Worm (Caenorhabditis elegans) whole organism, early embryonic: ENCODE data around the gene ilc-17.1.

ENCODE experiments used
- B0310.2 ChIP-seq: sonication (generic microtip); optimal IDR thresholded peaks from 2 replicates; lab custom pipeline; 2016; ENCODE audit warnings: mild to moderate bottlenecking, missing genetic modification characterization, missing compliant biosample characterization
- F13C5.2 ChIP-seq: sonication (generic microtip); optimal IDR thresholded peaks from 2 replicates; lab custom pipeline; 2017; ENCODE audit warnings: mild to moderate bottlenecking, missing genetic modification characterization, inconsistent platforms, missing compliant biosample characterization
- aly-1 ChIP-seq: sonication (generic microtip); optimal IDR thresholded peaks from 2 replicates; lab custom pipeline; 2016; ENCODE audit warnings: missing genetic modification characterization, missing compliant biosample characterization
- ama-1 ChIP-seq: fragments of 150-350 bp; optimal IDR thresholded peaks from 2 replicates; lab custom pipeline; 2014
- ceh-13 ChIP-seq: fragments of 200-800 bp; sonication (Bioruptor generic); optimal IDR thresholded peaks from 2 replicates; lab custom pipeline; 2018; ENCODE audit warnings: mild to moderate bottlenecking, missing genetic modification characterization, missing compliant biosample characterization
- ceh-36 ChIP-seq: sonication (generic microtip); optimal IDR thresholded peaks from 2 replicates; lab custom pipeline; 2016; ENCODE audit warnings: missing genetic modification characterization, inconsistent platforms, missing compliant biosample characterization
- ets-7 ChIP-seq: sonication (generic microtip); optimal IDR thresholded peaks from 2 replicates; lab custom pipeline; 2016; ENCODE audit warnings: missing genotype, missing genetic modification characterization, missing compliant biosample characterization
- flt-1 ChIP-seq: fragments of 200-800 bp; sonication (Bioruptor generic); IDR thresholded peaks from 2 replicates; pipeline ENCODE4 v1.3.6; 2022; ENCODE audit warnings: missing genetic modification characterization, missing compliant biosample characterization
- hmbx-1 ChIP-seq: sonication (generic microtip); optimal IDR thresholded peaks from 2 replicates; lab custom pipeline; 2016; ENCODE audit warnings: mild to moderate bottlenecking, missing genetic modification characterization, missing compliant biosample characterization
- hmg-4 ChIP-seq: fragments of 200-800 bp; sonication (Bioruptor generic); optimal IDR thresholded peaks from 2 replicates; lab custom pipeline; 2018; ENCODE audit warnings: mild to moderate bottlenecking, missing genetic modification characterization, missing compliant biosample characterization
- hnd-1 ChIP-seq: sonication (generic microtip); optimal IDR thresholded peaks from 2 replicates; lab custom pipeline; 2016; ENCODE audit warnings: missing genetic modification characterization, missing compliant biosample characterization
- pes-1 ChIP-seq: fragments of 200-800 bp; sonication (Bioruptor generic); IDR thresholded peaks from 2 replicates; pipeline ENCODE4 v1.3.6; 2022; ENCODE audit warnings: missing genetic modification reagents, missing genetic modification characterization, missing compliant biosample characterization
- scrt-1 ChIP-seq: fragments of 200-800 bp; sonication (Bioruptor generic); IDR thresholded peaks from 2 replicates; pipeline ENCODE4 v1.3.6; 2022; ENCODE audit warnings: missing genetic modification characterization, missing compliant biosample characterization
- sea-1 ChIP-seq: fragments of 200-800 bp; sonication (Bioruptor generic); conservative IDR thresholded peaks from 2 replicates; pipeline ENCODE4 v1.3.6; 2022; ENCODE audit warnings: missing genetic modification characterization, missing compliant biosample characterization
- tbx-11 ChIP-seq: fragments of 200-800 bp; sonication (Bioruptor generic); IDR thresholded peaks from 2 replicates; pipeline ENCODE4 v1.3.6; 2022; ENCODE audit warnings: missing genetic modification characterization, missing compliant biosample characterization
- tbx-37 ChIP-seq: fragments of 200-800 bp; sonication (Bioruptor generic); conservative IDR thresholded peaks from 2 replicates; pipeline ENCODE4 v1.3.6; 2022; ENCODE audit warnings: missing genetic modification reagents, missing genetic modification characterization, missing compliant biosample characterization
- tra-4 ChIP-seq: sonication (generic microtip); optimal IDR thresholded peaks from 2 replicates; lab custom pipeline; 2017; ENCODE audit warnings: missing genetic modification characterization, missing compliant biosample characterization

The ilc-17.1 gene

DNA sequence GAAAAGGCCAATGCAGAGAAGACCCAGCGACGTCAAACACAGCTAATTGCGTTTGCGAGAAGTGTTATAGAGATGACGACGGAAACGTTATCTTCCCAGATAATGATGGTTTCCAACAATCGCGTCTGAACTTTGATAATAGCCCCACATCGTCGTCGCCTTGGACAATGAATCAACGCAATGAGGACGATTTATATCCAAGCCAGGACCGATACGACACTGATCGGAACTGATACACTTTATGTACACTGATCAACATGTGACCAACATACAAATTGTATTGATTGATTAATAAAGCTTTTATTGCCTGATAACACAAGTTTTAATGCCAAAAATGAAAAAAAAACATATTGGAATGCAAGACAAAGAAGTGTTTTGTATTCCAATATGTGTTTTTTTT lies 23.5 kb upstream of the ilc-17.1 start:
- no peak for TF ChIP-seq ama-1 (lab: Kevin White, UChicago)

DNA sequence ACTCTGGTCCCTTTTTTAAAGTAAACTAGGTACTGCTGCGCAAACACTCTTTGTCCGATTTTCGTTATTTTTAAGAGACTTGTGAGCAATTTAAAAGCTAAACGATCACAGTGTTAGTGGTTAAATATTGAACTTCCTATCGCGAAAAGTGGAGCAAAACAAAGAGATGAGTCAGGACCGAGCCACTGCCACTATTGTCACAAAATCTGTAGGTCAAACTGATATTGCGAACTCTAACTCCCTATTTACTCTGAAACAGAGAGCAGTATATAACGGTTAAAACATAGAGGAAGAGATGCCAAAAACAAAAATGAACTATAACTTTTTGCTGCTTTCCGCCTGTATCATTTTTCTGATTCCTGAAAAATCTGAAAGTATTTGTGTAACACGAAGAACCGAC lies 23.0 kb upstream of the ilc-17.1 start, which contains the start of gene abf-5:
TSS of gene abf-5 (plus strand) at position 301 of the 400 bp plus-strand sequence.
- TF ChIP-seq ceh-36 (no peak), aly-1 (no peak), pes-1 (GFP tag; lab: Robert Waterston, UW) (no peak), B0310.2 (tag; lab: Kevin White, UChicago) (no peak), hmbx-1 (no peak), ets-7 (tag; lab: Kevin White, UChicago) (no peak), flt-1 (GFP tag; lab: Robert Waterston, UW) (no peak), hnd-1 (tag; lab: Kevin White, UChicago) (no peak), hmg-4 (GFP tag; lab: Kevin White, UChicago) (no peak), sea-1 (GFP tag; lab: Robert Waterston, UW) (no peak), tbx-37 (no peak), scrt-1 (GFP tag; lab: Robert Waterston, UW) (no peak), ama-1 (lab: Kevin White, UChicago) (no peak), tra-4 (tag; lab: Kevin White, UChicago) (no peak), tbx-11 (no peak), F13C5.2 (no peak), ceh-13 (no peak)

DNA sequence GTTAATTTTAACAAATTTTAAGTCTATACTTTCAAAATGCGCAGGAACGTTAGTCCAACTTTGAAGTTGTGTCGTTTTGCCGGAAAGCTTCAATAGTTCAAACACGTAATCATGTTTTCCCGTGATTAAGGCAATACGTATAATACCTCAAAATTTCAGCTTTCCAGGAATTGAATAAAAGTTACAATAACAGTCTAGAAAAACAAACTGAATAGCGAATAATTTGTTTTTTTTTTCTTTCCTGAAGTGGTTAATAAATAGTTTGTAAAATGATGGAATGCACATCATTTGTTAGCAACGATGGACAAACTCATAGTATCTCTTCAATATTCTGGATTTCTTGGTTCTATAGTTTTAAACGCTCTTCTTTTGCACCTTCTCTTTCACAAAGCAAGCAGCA lies 20.4 kb upstream of the ilc-17.1 start, which contains the start of gene str-123:
TSS of gene str-123 (plus strand) at position 301 of the 400 bp plus-strand sequence.
- TF ChIP-seq hnd-1 (tag; lab: Kevin White, UChicago) (no peak), ceh-13 (no peak)

DNA sequence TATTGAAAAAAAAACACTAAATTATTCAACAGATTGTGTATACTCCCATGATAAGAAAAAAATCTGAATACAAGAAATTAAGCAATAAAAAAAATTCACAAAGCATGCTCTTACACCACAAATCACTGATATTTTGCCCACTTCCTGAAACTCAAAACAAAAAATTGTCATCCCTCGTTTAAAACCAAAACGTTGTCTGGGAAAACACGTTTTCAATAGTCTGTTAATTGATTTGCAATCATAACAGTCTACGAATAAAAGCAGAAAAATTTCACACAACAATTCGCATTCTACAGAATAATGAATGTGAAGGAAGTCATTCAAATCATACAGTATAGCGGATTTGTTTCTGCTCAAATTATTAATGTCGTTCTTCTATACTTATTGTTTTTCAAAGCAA lies 18.0 kb upstream of the ilc-17.1 start, which contains the start of gene str-124:
TSS of gene str-124 (plus strand) at position 301 of the 400 bp plus-strand sequence.
- no peak for TF ChIP-seq pes-1 (GFP tag; lab: Robert Waterston, UW)
- no peak for TF ChIP-seq ceh-13
- TF ChIP-seq tra-4 (tag; lab: Kevin White, UChicago) = no peak
- TF ChIP-seq sea-1 (GFP tag; lab: Robert Waterston, UW) = no peak
- no peak for TF ChIP-seq tbx-37
- TF ChIP-seq ceh-36 = no peak
- no peak for TF ChIP-seq B0310.2 (tag; lab: Kevin White, UChicago)
- TF ChIP-seq hmg-4 (GFP tag; lab: Kevin White, UChicago) = no peak
- TF ChIP-seq hnd-1 (tag; lab: Kevin White, UChicago) = no peak
- no peak for TF ChIP-seq ets-7 (tag; lab: Kevin White, UChicago)
- TF ChIP-seq scrt-1 (GFP tag; lab: Robert Waterston, UW) = no peak
- no peak for TF ChIP-seq tbx-11
- no peak for TF ChIP-seq flt-1 (GFP tag; lab: Robert Waterston, UW)
- no peak for TF ChIP-seq ama-1 (lab: Kevin White, UChicago)
- TF ChIP-seq hmbx-1 = no peak

DNA sequence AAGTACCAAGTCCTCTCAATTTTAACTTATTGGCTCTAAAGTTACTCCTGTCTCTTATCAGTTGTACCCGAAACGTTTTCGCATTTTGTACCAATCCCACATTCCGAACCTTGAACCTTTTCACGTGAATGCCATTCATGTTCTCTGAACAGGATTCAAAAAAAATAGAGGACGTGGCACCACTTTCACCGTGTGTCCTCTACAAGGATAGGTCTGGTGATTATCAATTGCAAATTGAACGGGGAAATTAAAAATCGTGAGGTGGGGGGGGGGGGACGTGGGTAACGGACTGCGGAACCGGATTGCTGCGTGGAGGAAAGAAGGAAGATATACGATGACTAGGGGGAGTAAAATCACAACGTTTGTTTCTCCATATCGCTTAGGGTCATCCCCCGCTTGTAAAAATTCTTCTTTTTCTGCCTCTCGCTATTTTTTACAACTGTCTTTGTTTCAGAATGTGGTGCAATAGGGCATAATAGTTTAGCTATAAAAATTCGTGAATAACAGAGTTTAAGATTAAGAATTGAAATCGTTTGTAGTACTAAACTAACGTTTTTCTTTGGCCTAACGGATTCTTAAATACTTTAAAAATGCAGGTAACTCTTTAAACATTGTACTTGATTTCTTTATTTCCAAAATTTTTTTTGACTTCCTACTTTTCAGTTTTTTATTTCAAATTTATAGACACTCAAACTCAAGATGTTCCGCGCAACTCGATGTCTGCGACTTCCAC lies 12.3 kb upstream of the ilc-17.1 start, which contains the start of gene alh-13:
TSS of gene alh-13 (plus strand) at position 683 of the 733 bp plus-strand sequence.
- no peak for TF ChIP-seq tbx-11

DNA sequence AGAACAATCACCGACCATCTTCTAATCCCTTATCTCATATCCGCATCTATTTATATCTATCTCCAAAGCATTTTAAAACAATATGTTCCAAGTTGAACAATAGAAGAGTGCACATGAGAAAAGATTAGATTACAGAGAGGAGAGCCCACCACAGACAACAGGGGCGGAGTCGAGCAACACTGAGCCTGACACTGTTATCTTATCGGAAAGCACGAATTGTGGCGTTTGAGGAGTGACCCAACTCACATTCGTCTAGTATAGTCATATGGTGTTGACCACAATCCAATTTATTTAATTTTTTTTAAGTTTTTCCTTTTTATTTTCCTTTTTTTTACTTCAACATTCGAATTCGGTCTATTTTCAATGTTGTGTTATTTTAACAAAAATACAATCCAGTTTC lies 11.1 kb upstream of the ilc-17.1 start:
- TF ChIP-seq sea-1 (GFP tag; lab: Robert Waterston, UW) (no peak), ceh-13 (no peak), scrt-1 (GFP tag; lab: Robert Waterston, UW) (no peak), pes-1 (GFP tag; lab: Robert Waterston, UW) (no peak), ets-7 (tag; lab: Kevin White, UChicago) (no peak), flt-1 (GFP tag; lab: Robert Waterston, UW) (no peak), ama-1 (lab: Kevin White, UChicago) (no peak), F13C5.2 (no peak), tra-4 (tag; lab: Kevin White, UChicago) (no peak), B0310.2 (tag; lab: Kevin White, UChicago) (no peak), aly-1 (no peak), tbx-11 (no peak)

DNA sequence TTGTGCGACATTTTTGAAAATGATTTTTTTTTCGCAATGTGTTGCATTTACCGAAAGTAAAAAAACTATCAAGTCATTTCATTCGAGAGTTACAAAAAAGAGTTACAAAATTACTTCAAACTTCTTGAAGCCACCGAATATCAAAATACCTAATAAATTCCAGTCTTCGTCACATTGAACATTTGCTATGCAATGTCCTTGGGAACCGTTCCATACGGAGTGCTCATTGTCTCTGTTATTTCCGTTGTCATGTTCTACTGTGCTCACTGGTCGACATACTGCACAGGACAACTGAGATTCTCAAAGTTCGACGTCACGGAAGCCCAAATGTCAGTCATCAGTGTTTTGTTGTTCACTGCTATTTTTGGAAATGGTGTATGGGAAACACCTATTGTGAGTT lies 5.6 kb downstream of the ilc-17.1 start:
- no peak for TF ChIP-seq aly-1
- TF ChIP-seq hmg-4 (GFP tag; lab: Kevin White, UChicago) = no peak
- no peak for TF ChIP-seq B0310.2 (tag; lab: Kevin White, UChicago)
- no peak for TF ChIP-seq scrt-1 (GFP tag; lab: Robert Waterston, UW)
- no peak for TF ChIP-seq pes-1 (GFP tag; lab: Robert Waterston, UW)
- no peak for TF ChIP-seq hmbx-1

DNA sequence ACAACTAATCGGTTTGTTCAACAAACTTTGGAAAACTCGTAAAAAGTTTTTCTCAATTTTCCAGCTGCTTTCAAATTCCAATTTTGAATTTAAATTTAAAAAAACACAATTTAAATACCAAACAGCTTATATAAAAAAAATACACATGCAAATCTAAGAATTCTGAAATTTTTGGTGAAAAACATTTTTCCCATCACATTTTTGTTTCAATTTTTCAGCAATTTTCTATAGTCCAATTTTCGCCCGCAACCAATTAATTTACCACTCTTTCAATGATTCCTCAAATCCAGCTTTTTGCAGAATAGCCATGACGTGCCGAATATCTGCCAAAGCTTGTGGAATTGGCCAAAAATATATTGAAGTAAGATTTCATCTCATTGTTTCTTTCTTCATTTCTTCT lies 7.8 kb downstream of the ilc-17.1 start, which contains the start of gene cept-1:
TSS of gene cept-1 (plus strand) at position 301 of the 400 bp plus-strand sequence.
- TF ChIP-seq hmbx-1 = no peak
- TF ChIP-seq hnd-1 (tag; lab: Kevin White, UChicago) = no peak
- TF ChIP-seq tbx-11 = no peak
- no peak for TF ChIP-seq flt-1 (GFP tag; lab: Robert Waterston, UW)
- no peak for TF ChIP-seq hmg-4 (GFP tag; lab: Kevin White, UChicago)
- TF ChIP-seq ets-7 (tag; lab: Kevin White, UChicago) = no peak
- TF ChIP-seq tbx-37 = no peak
- no peak for TF ChIP-seq tra-4 (tag; lab: Kevin White, UChicago)
